Fruit fly (Drosophila melanogaster): ENCODE results near the gene CG32117.

DNA sequence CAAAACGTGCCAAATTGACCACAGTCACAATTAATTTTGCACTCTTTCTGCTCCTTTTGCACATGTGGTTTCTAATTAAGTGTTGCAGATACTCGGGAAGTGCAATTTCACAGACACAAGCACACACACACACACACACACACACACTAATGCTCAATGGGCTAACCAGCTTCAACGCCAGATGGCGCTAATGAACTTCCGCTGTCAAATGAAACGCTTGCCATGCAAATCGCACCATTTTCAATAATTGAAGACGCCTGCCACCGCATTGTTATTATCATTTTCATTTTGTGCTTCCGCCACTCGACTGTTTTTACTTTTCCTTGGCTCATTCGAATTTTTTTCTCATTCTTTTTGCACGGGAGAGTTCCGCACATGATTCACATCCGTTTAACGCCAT is 45.9 kb upstream of the CG32117 start:
- no peak for TF ChIP-seq ttk (optimal IDR thresholded peaks at IDR 0.05)
- TF ChIP-seq Myc (optimal IDR thresholded peaks at IDR 0.05), result no peak
- TF ChIP-seq psq (optimal IDR thresholded peaks at IDR 0.05), result no peak
- TF ChIP-seq h (optimal IDR thresholded peaks at IDR 0.05), result no peak
